Worm (Caenorhabditis elegans): ENCODE data around the gene mes-2.
"Not testable (repeated sequence)": the region's sequence is repeated elsewhere in the genome, so short reads cannot be mapped to it uniquely, and the experiment has no call there.

Gene mes-2

DNA sequence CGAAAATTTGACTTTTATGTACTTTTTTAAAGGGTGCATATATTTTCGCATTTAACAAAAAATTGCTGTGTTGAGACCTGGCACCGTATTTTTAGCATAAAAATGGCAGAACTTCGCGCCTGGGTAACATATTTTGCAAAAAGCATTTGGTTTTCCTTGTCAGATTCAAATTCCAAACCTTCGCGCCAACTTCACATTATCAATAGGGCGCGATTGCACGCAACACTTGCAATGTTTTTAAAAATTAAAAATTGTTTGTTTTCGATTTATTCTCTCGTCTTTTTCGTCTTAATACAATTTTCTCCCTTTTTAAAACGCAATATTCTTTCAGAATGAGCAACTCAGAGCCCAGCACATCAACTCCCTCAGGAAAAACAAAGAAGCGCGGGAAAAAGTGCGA, at the start of gene mes-2:
Gene mes-2 (plus strand): TSS at position 330 of the 400 bp plus-strand sequence.
- TF ChIP-seq unc-62 (GFP tag; optimal IDR thresholded peaks at IDR 0.05), result no peak

DNA sequence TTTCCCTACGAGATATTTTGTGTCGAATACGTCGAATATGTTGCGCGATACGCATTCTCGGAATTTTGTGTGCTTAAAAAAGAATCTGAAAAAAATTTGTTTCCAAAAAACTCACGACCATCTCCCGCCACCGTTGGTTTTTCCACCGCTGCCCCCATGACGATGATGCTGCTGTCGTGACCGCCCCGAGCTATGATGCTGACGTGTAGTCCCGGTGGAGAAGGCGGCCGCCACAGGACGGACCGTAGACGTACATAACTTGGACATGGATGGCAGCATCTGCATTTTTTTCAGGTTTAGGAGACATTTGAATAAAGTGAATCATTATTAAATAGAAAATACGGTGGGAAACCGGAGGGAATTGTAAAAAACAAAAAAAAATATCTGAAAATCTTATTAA, 39.6 kb upstream of the mes-2 start, which contains the start of gene ddl-3:
Gene ddl-3 (minus strand): TSS at position 289 of the 400 bp plus-strand sequence.
- not testable (repeated sequence) for TF ChIP-seq unc-62 (GFP tag; optimal IDR thresholded peaks at IDR 0.05)

DNA sequence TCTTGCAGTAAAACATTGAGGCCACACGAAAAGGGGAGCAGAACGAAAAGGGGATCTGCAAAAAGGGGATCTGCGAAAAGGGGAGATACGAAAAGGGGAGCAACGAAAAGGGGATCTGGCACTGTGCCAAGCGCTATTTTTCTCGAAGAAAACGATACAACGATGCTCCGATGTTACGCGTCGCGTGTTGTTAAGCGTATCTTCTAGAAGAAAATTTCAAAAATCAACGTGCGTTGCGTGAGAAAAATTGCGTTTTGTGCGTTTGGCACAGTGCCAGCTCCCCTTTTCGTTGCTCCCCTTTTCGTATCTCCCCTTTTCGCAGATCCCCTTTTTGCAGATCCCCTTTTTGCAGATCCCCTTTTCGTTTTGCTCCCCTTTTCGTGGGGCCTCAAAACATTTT, 37.5 kb upstream of the mes-2 start, which contains the start of gene Y54G11A.9:
Gene Y54G11A.9 (minus strand): TSS at position 196 of the 400 bp plus-strand sequence.
- TF ChIP-seq unc-62 (GFP tag; optimal IDR thresholded peaks at IDR 0.05), result not testable (repeated sequence)

ce11 chrII:14349356-14349923, 34.3 kb upstream of the mes-2 start, which contains the start of the genes Y54G11A.17, lin-7 and elof-1:
Gene Y54G11A.17, minus strand, starts transcription at chrII:14349406.
Gene lin-7, minus strand, starts transcription at chrII:14349406.
Gene elof-1, plus strand, starts transcription at chrII:14349738.
- TF ChIP-seq unc-62 (GFP tag; optimal IDR thresholded peaks at IDR 0.05), result no peak

ce11 chrII:14350768-14351167, 33.0 kb upstream of the mes-2 start:
- no peak for TF ChIP-seq unc-62 (GFP tag; optimal IDR thresholded peaks at IDR 0.05)

DNA sequence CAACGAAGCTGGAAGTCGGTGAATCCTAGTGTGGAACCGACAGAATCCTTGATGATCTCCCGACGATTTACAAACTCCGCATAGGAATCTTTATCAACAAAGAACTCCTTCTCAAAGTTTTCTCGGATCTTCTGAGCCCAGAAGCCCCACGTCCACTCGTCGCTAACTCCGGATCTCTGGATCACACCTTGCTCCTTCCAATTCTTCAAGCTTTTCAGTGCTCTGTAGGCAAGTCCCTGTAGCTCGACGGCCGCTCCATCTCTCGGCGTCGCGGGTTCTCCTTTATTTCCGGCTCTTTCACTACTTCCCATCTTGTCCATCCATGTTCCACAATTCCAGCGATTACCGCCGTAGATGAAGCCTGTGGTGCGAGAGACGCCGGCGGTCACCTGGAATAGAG, 32.4 kb upstream of the mes-2 start:
- no peak for TF ChIP-seq unc-62 (GFP tag; optimal IDR thresholded peaks at IDR 0.05)

ce11 chrII:14357936-14358416, 25.8 kb upstream of the mes-2 start, which contains the start of the genes agl-1 and pfs-2:
Gene agl-1, minus strand, starts transcription at chrII:14358113.
Gene pfs-2, plus strand, starts transcription at chrII:14358366.
- TF ChIP-seq unc-62 (GFP tag; optimal IDR thresholded peaks at IDR 0.05), result no peak

DNA sequence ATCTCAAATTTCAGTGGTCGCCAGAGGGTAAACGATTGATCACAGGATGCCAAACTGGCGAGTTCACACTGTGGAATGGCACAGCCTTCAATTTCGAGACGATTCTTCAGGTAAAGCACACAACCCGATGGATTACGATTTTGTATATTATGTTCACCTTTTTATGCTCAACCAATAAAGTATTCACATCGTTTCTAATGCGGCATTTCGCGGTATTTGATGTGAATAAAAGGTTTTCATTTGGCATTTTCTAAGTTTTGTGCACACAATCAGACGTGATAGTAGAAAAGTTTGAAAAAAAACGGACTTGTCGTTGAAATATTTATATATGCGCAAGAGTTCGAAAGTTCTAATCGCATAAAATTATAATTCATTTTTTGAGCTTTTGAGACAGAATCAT, 24.8 kb upstream of the mes-2 start:
- no peak for TF ChIP-seq unc-62 (GFP tag; optimal IDR thresholded peaks at IDR 0.05)

DNA sequence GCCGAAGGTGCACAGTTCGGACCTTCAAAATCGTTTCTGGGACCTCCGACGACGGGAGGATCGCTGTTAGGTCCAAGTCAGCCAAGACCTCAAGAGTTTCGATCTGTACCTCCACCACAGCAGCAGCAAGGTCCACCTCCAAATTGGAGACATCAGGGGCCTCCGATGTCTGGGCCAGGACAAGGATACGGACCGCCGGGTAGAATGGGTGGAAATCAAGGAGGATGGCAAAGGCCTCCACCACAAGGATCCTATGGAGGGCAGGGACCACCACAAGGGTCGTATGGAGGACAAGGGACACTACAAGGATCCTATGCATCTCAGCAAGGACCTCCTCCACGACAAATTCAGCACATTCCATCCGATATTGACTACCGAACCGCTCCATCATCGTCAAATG, 23.1 kb upstream of the mes-2 start:
- no peak for TF ChIP-seq unc-62 (GFP tag; optimal IDR thresholded peaks at IDR 0.05)

ce11 chrII:14361719-14362118, 22.1 kb upstream of the mes-2 start, which contains the start of gene tebp-1:
Gene tebp-1, plus strand, starts transcription at chrII:14362019.
- no peak for TF ChIP-seq unc-62 (GFP tag; optimal IDR thresholded peaks at IDR 0.05)

- TF ChIP-seq unc-62 (GFP tag; optimal IDR thresholded peaks at IDR 0.05), result no peak
These were observed 18.5 kb upstream of the mes-2 start, which contains the start of gene imb-2 for ce11 chrII:14365182-14365751. Gene imb-2, plus strand, starts transcription at chrII:14365701.

ce11 chrII:14374594-14374993, 9.2 kb upstream of the mes-2 start:
- TF ChIP-seq unc-62 (GFP tag; optimal IDR thresholded peaks at IDR 0.05), result no peak

- TF ChIP-seq unc-62 (GFP tag; optimal IDR thresholded peaks at IDR 0.05), result no peak
These were observed 6.0 kb upstream of the mes-2 start, which contains the start of gene acr-20 for ce11 chrII:14377796-14378195. Gene acr-20, minus strand, starts transcription at chrII:14377896.

DNA sequence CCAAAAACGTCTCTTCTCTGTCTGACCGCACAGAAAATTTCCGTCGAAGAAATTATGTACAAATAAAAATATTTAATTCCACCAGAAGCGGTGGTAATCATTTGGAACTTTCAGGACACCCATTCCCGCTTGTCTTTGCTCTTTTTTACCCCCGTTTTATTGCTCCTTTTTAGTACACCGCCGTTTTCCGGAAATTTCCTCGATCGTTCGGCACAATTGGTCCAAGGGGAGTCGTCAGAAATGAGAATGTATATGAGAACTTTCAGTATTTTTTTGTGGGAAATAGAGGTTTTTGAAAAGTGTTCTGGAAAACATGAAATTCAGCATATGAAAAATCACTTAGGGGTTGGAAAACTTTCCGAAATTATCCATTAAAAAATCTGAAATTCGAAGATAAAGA, 3.0 kb upstream of the mes-2 start:
- TF ChIP-seq unc-62 (GFP tag; optimal IDR thresholded peaks at IDR 0.05), result no peak

DNA sequence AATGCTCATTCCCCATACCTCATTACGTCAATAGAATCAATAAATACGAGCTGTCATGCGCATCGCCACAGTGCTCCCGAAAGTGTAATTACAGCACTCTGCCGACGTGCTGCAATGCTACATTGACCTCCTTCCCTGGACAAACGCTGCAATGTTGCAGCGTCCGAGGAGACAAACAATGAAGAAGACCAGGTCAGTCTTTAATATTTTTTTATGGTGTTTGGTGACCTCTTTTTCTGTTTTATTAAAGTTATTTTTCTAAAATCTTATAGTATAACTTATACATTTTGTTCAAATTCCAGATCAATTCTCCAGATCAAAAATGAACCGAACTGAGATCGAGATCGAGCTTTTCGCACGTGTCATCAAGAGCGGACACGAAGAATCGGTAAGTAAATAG, 2.3 kb upstream of the mes-2 start, which contains the start of gene sdz-26:
Gene sdz-26 (plus strand): TSS at position 301 of the 400 bp plus-strand sequence.
- no peak for TF ChIP-seq unc-62 (GFP tag; optimal IDR thresholded peaks at IDR 0.05)

DNA sequence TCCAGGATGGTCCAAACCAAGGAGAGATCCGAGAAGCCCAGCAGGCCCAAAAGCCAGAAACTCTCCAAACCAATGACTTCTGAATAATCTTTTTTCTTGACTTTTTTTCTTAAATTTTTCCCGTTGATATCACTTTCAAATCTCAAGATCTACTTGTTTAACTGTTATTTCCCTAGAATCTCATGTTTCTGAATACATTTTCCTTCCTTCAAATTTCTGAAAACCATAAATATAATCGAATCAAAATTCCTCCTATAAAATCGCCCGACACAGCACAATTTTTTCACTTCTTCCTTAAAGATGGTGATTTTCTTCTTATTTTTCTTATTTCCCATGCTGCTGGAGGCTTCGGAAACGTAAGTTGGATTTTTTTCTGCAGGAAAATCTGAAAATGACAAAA, 4.4 kb downstream of the mes-2 start, which contains the start of gene F26H11.8:
Gene F26H11.8 (plus strand): TSS at position 301 of the 400 bp plus-strand sequence.
- no peak for TF ChIP-seq unc-62 (GFP tag; optimal IDR thresholded peaks at IDR 0.05)
